Worm (Caenorhabditis elegans): ENCODE data around the gene ehs-1.
A peak's percentile ranks its signal among the peaks of the same experiment; 100 is the strongest.

Gene ehs-1

DNA sequence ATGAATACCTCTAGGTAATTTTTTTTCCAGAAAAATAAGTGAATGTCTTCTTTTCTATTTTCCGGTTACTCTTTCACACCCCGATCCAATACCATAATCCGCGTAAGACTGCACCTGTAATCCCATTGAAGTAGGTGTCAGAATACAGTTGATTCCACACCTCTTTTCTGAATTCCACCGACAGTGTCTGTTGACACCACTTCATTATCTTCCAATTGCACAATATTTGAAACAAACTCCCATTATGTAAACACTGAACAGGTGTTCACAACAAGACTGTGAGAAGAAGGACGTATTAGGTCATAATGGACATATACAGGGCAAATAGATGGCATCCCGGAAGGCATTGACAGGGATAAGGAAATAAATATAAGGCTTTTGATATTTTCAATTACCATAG is 43.1 kb upstream of the ehs-1 start:
- no peak for TF ChIP-seq sptf-1 (tag; optimal IDR thresholded peaks at IDR 0.05)
- peak; percentile 94 for TF ChIP-seq nhr-2 (tag; optimal IDR thresholded peaks at IDR 0.05)

ce11 chrII:5779866-5780265 is 40.6 kb upstream of the ehs-1 start:
- TF ChIP-seq unc-120 (tag; optimal IDR thresholded peaks at IDR 0.05; ENCODE audit: poor library complexity, severe bottlenecking) (peak; percentile 42), hlh-1 (tag; optimal IDR thresholded peaks at IDR 0.05) (peak; percentile 18), ces-1 (GFP tag; optimal IDR thresholded peaks at IDR 0.05) (peak; percentile 44), ham-2 (GFP tag; optimal IDR thresholded peaks at IDR 0.05) (no peak)

DNA sequence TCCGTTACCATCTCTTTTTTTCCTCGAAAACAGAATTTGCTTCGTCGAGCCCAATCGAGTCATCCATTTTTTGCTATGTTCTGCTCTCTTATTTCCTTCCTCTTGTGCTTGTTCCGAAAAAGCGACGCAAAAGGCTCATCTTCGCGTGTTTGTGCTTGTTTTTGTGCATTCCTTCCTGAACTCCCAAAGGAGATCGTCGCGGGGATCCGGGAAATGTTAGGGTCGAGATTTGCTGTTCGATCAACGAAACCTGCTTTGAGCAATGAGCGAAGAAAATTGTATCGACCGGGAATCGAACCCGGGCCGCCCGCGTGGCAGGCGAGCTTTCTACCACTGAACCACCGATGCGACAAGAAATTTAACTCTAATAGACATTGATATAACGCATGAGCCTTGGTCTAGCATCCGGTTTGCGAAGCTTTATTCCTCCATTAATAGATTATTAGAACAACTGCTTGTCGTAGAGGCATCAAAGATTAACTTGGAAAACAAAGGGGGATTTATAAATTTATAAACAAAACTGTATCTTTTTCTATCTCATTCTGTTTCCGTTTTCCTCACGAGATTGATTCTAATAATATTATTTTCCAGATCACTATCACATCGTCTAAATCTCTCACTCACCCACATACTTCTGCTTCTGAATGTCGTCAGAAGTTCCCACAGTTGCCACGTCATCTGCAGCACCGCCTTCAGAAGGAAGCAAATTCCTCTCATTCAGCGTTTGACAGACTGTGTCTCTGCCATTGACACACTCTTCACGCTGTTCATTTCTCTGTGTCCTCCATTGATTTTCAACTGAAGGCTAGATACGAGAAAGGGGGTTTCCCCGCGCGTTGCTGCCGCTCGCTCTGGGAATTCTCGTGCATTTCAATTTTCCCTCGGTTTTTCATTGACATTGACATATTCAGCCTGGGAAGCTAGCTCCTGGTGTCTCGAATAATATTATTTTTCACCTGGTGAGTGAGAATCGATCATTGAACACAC is 38.3 kb upstream of the ehs-1 start, which contains the start of gene K05F1.6:
Gene K05F1.6 (plus strand): TSS at position 586 of the 987 bp plus-strand sequence.
- no peak for TF ChIP-seq lsy-2 (tag; optimal IDR thresholded peaks at IDR 0.05)
- TF ChIP-seq hlh-1 (tag; optimal IDR thresholded peaks at IDR 0.05), result peak; percentile 10
- TF ChIP-seq lin-13 (tag; optimal IDR thresholded peaks at IDR 0.05), result peak; percentile 12
- peak; percentile 76 for TF ChIP-seq ham-2 (GFP tag; optimal IDR thresholded peaks at IDR 0.05)
- no peak for TF ChIP-seq zip-8 (tag; optimal IDR thresholded peaks at IDR 0.05)
- TF ChIP-seq drap-1 (GFP tag; optimal IDR thresholded peaks at IDR 0.05), result peak; percentile 69
- no peak for TF ChIP-seq nhr-12 (tag; optimal IDR thresholded peaks at IDR 0.05)
- no peak for TF ChIP-seq snpc-4 (tag; optimal IDR thresholded peaks at IDR 0.05)
- no peak for TF ChIP-seq ces-1 (GFP tag; optimal IDR thresholded peaks at IDR 0.05)
- peak; percentile 16 for TF ChIP-seq pha-4 (tag; optimal IDR thresholded peaks at IDR 0.05)
- peak; percentile 44 for TF ChIP-seq bed-3 (GFP tag; optimal IDR thresholded peaks at IDR 0.05)
- peak; percentile 10 for TF ChIP-seq ceh-43 (GFP tag; optimal IDR thresholded peaks at IDR 0.05)
- peak; percentile 78 for TF ChIP-seq ceh-83 (GFP tag; optimal IDR thresholded peaks at IDR 0.05)
- no peak for TF ChIP-seq elt-3 (tag; optimal IDR thresholded peaks at IDR 0.05)
- peak; percentile 45 for TF ChIP-seq lin-32 (GFP tag; optimal IDR thresholded peaks at IDR 0.05)
- TF ChIP-seq nhr-76 (tag; optimal IDR thresholded peaks at IDR 0.05), result no peak
- TF ChIP-seq cnd-1 (tag; optimal IDR thresholded peaks at IDR 0.05), result peak; percentile 64
- peak; percentile 89 for TF ChIP-seq unc-120 (tag; optimal IDR thresholded peaks at IDR 0.05; ENCODE audit: poor library complexity, severe bottlenecking)
- peak; percentile 72 for TF ChIP-seq mls-2 (tag; optimal IDR thresholded peaks at IDR 0.05)
- TF ChIP-seq flh-1 (GFP tag; optimal IDR thresholded peaks at IDR 0.05), result peak; percentile 52
- TF ChIP-seq nhr-2 (tag; optimal IDR thresholded peaks at IDR 0.05), result no peak
- TF ChIP-seq unc-62 (GFP tag; optimal IDR thresholded peaks at IDR 0.05), result no peak
- TF ChIP-seq mab-5 (tag; optimal IDR thresholded peaks at IDR 0.05), result no peak
- peak; percentile 65 for TF ChIP-seq sem-2 (GFP tag; optimal IDR thresholded peaks at IDR 0.05)
- no peak for TF ChIP-seq mep-1 (tag; optimal IDR thresholded peaks at IDR 0.05)
- no peak for TF ChIP-seq elt-1 (tag; optimal IDR thresholded peaks at IDR 0.05; ENCODE audit: borderline replicate concordance, insufficient read depth)
- TF ChIP-seq nhr-28 (tag; optimal IDR thresholded peaks at IDR 0.05), result no peak
- peak; percentile 70 for TF ChIP-seq M03D4.4 (tag; optimal IDR thresholded peaks at IDR 0.05)
- TF ChIP-seq unc-39 (tag; optimal IDR thresholded peaks at IDR 0.05), result no peak
- TF ChIP-seq ceh-39 (tag; optimal IDR thresholded peaks at IDR 0.05), result no peak
- TF ChIP-seq blmp-1 (tag; optimal IDR thresholded peaks at IDR 0.05), result no peak
- TF ChIP-seq tbx-8 (GFP tag; optimal IDR thresholded peaks at IDR 0.05), result peak; percentile 36
- no peak for TF ChIP-seq nhr-237 (tag; optimal IDR thresholded peaks at IDR 0.05)
- no peak for TF ChIP-seq ztf-11 (tag; optimal IDR thresholded peaks at IDR 0.05)
- TF ChIP-seq sptf-1 (tag; optimal IDR thresholded peaks at IDR 0.05), result peak; percentile 81

DNA sequence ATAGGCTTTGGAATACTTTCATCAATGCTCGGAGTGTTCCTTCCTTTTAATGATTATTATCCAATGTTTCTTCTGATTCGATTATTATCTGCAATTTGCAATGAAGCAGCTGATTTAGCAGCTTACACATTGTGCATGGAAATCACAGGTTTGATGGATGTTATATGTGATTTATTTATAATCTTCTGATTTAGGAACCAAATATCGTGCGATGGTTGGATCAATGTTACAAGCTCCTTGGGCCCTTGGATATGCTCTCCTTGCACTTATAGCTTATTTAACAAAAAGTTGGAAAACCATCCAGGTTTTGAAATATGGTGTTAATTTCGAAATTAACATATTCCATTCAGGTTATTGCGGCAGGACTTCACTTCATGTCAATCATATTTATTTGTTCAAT is 35.0 kb upstream of the ehs-1 start:
- no peak for TF ChIP-seq snpc-4 (tag; optimal IDR thresholded peaks at IDR 0.05)
- TF ChIP-seq sem-2 (GFP tag; optimal IDR thresholded peaks at IDR 0.05), result no peak
- TF ChIP-seq pha-4 (tag; optimal IDR thresholded peaks at IDR 0.05), result no peak
- no peak for TF ChIP-seq hlh-1 (tag; optimal IDR thresholded peaks at IDR 0.05)

Data from whole organism, mixed stage, embryonic.